Fruit fly (Drosophila melanogaster) whole organism, embryonic: ENCODE data around the gene fz.

Source experiments
- Aef1 ChIP-seq: fragments of 200-800 bp; sonication (Bioruptor generic); IDR thresholded peaks from 3 replicates; pipeline ENCODE4 v1.3.6; 2022; ENCODE audit warnings: missing biosample characterization, missing genetic modification characterization
- Asciz ChIP-seq: fragments of 200-800 bp; sonication (Bioruptor generic); optimal IDR thresholded peaks from 2 replicates; lab custom pipeline; 2017; ENCODE audit warnings: missing biosample characterization, mild to moderate bottlenecking, missing genetic modification characterization, missing genetic modification reagents
- CG10267 ChIP-seq: fragments of 200-800 bp; sonication (Bioruptor generic); optimal IDR thresholded peaks from 2 replicates; lab custom pipeline; 2018; ENCODE audit warnings: missing biosample characterization, mild to moderate bottlenecking, missing genetic modification characterization, moderate library complexity
- CG10654 ChIP-seq: fragments of 200-800 bp; sonication (Bioruptor generic); optimal IDR thresholded peaks from 2 replicates; lab custom pipeline; 2016; ENCODE audit warnings: missing biosample characterization, missing genetic modification characterization
- CG12155 ChIP-seq: fragments of 200-800 bp; sonication (Bioruptor generic); optimal IDR thresholded peaks from 3 replicates; lab custom pipeline; 2016; ENCODE audit warnings: missing biosample characterization, missing genetic modification characterization
- CG13775 ChIP-seq: fragments of 200-800 bp; sonication (Bioruptor generic); optimal IDR thresholded peaks from 3 replicates; lab custom pipeline; 2017; ENCODE audit warnings: missing biosample characterization, mild to moderate bottlenecking, missing genetic modification characterization
- CG13894 ChIP-seq: fragments of 200-800 bp; sonication (Bioruptor generic); optimal IDR thresholded peaks from 3 replicates; lab custom pipeline; 2018; ENCODE audit warnings: missing biosample characterization, mild to moderate bottlenecking, missing genetic modification characterization, moderate library complexity
- CG14014 ChIP-seq: fragments of 200-800 bp; sonication (Bioruptor generic); IDR thresholded peaks from 2 replicates; pipeline ENCODE4 v1.3.6; 2022; ENCODE audit warnings: missing biosample characterization, missing genetic modification characterization
- CG14050 ChIP-seq: fragments of 200-800 bp; sonication (Bioruptor generic); IDR thresholded peaks from 3 replicates; pipeline ENCODE4 v1.3.6; 2022; ENCODE audit warnings: missing biosample characterization, missing genetic modification characterization
- CG16779 ChIP-seq: fragments of 200-800 bp; sonication (Bioruptor generic); IDR thresholded peaks from 2 replicates; pipeline ENCODE4 v1.3.6; 2022; ENCODE audit warnings: missing biosample characterization, missing genetic modification characterization
- CG17361 ChIP-seq: fragments of 200-800 bp; sonication (Bioruptor generic); IDR thresholded peaks from 3 replicates; pipeline ENCODE4 v1.3.6; 2022; ENCODE audit warnings: missing biosample characterization, missing genetic modification characterization
- CG2678 ChIP-seq: fragments of 200-800 bp; sonication (Bioruptor generic); optimal IDR thresholded peaks from 3 replicates; lab custom pipeline; 2019; ENCODE audit warnings: missing biosample characterization, mild to moderate bottlenecking, missing genetic modification characterization, moderate library complexity
- CG31441 ChIP-seq: fragments of 200-800 bp; sonication (Bioruptor generic); IDR thresholded peaks from 2 replicates; pipeline ENCODE4 v1.3.6; 2022; ENCODE audit warnings: missing biosample characterization, missing genetic modification characterization
- CG3281 ChIP-seq: fragments of 200-800 bp; sonication (Bioruptor generic); optimal IDR thresholded peaks from 3 replicates; lab custom pipeline; 2017; ENCODE audit warnings: missing biosample characterization, mild to moderate bottlenecking, missing genetic modification characterization
- CG7556 ChIP-seq: fragments of 200-800 bp; sonication (Bioruptor generic); optimal IDR thresholded peaks from 2 replicates; lab custom pipeline; 2017; ENCODE audit warnings: missing biosample characterization, mild to moderate bottlenecking, missing genetic modification characterization
- CG7745 ChIP-seq: fragments of 200-800 bp; sonication (Bioruptor generic); optimal IDR thresholded peaks from 2 replicates; lab custom pipeline; 2018; ENCODE audit warnings: missing biosample characterization, mild to moderate bottlenecking, missing genetic modification characterization, moderate library complexity
- CG7928 ChIP-seq: fragments of 200-800 bp; sonication (Bioruptor generic); optimal IDR thresholded peaks from 2 replicates; lab custom pipeline; 2017; ENCODE audit warnings: missing biosample characterization, mild to moderate bottlenecking, missing genetic modification characterization
- CG7963 ChIP-seq: fragments of 200-800 bp; sonication (Bioruptor generic); IDR thresholded peaks from 3 replicates; pipeline ENCODE4 v1.3.6; 2022; ENCODE audit warnings: missing biosample characterization, missing genetic modification characterization; ENCODE audit not compliant: partially characterized antibody
- CG9215 ChIP-seq: fragments of 200-800 bp; sonication (Bioruptor generic); IDR thresholded peaks from 2 replicates; pipeline ENCODE4 v1.3.6; 2022; ENCODE audit warnings: missing biosample characterization, missing genetic modification characterization
- CG9932 ChIP-seq: fragments of 200-800 bp; sonication (Bioruptor generic); IDR thresholded peaks from 2 replicates; pipeline ENCODE4 v1.3.6; 2022; ENCODE audit warnings: missing biosample characterization, missing genetic modification characterization
- CTCF ChIP-seq: fragments of 200-800 bp; sonication (Bioruptor generic); optimal IDR thresholded peaks from 2 replicates; lab custom pipeline; 2017; ENCODE audit warnings: missing biosample characterization, mild to moderate bottlenecking, missing genetic modification characterization, moderate library complexity
- CoRest ChIP-seq: fragments of 200-800 bp; sonication (Bioruptor generic); optimal IDR thresholded peaks from 3 replicates; lab custom pipeline; 2018; ENCODE audit warnings: missing biosample characterization, mild to moderate bottlenecking, missing genetic modification characterization, moderate library complexity
- Doc3 ChIP-seq: fragments of 200-800 bp; sonication (Bioruptor generic); IDR thresholded peaks from 3 replicates; pipeline ENCODE4 v1.3.6; 2022; ENCODE audit warnings: missing biosample characterization, missing genetic modification characterization; ENCODE audit not compliant: partially characterized antibody
- Dp ChIP-seq: fragments of 200-800 bp; sonication (Bioruptor generic); optimal IDR thresholded peaks from 2 replicates; lab custom pipeline; 2018; ENCODE audit warnings: missing biosample characterization, mild to moderate bottlenecking, missing genetic modification characterization, moderate library complexity
- GATAe ChIP-seq: fragments of 200-800 bp; sonication (Bioruptor generic); conservative IDR thresholded peaks from 2 replicates; pipeline ENCODE4 v1.3.6; 2022; ENCODE audit warnings: missing biosample characterization, missing genetic modification characterization
- H2.0 ChIP-seq: fragments of 200-800 bp; sonication (Bioruptor generic); IDR thresholded peaks from 2 replicates; pipeline ENCODE4 v1.3.6; 2022; ENCODE audit warnings: missing biosample characterization, missing genetic modification characterization
- NC2α ChIP-seq: fragments of 200-800 bp; sonication (Bioruptor generic); optimal IDR thresholded peaks from 2 replicates; lab custom pipeline; 2016; ENCODE audit warnings: missing biosample characterization, missing genetic modification characterization
- NFAT ChIP-seq: fragments of 200-800 bp; sonication (Bioruptor generic); IDR thresholded peaks from 2 replicates; pipeline ENCODE4 v1.3.6; 2022; ENCODE audit warnings: missing biosample characterization, missing genetic modification characterization
- Neu2 ChIP-seq: fragments of 200-800 bp; sonication (Bioruptor generic); optimal IDR thresholded peaks from 3 replicates; lab custom pipeline; 2016; ENCODE audit warnings: missing biosample characterization, missing genetic modification characterization, borderline replicate concordance
- Trl ChIP-seq, 3 experiments: fragments of >200 bp in 2 of 3; fragments of 200-800 bp in 1 of 3; sonication (Bioruptor generic) in 1 of 3; optimal IDR thresholded peaks; 2 replicates in 1 of 3; 3 replicates in 2 of 3; lab custom pipeline; 2016 to 2017; ENCODE audit warnings: missing biosample characterization in 1 of 3, missing genetic modification characterization in 1 of 3
- Vsx1 ChIP-seq: fragments of 200-800 bp; sonication (Bioruptor generic); optimal IDR thresholded peaks from 2 replicates; lab custom pipeline; 2017; ENCODE audit warnings: missing biosample characterization, mild to moderate bottlenecking, missing genetic modification characterization, missing genetic modification reagents
- Xbp1 ChIP-seq: fragments of 200-800 bp; sonication (Bioruptor generic); optimal IDR thresholded peaks from 3 replicates; lab custom pipeline; 2016; ENCODE audit warnings: missing biosample characterization, mild to moderate bottlenecking, missing genetic modification characterization
- aop ChIP-seq: fragments of 200-800 bp; sonication (Bioruptor generic); IDR thresholded peaks from 2 replicates; pipeline ENCODE4 v1.3.6; 2022; ENCODE audit warnings: missing biosample characterization, missing genetic modification characterization
- cwo ChIP-seq: fragments of 200-800 bp; sonication (Bioruptor generic); optimal IDR thresholded peaks from 3 replicates; lab custom pipeline; 2017; ENCODE audit warnings: missing biosample characterization, missing genetic modification characterization, mild to moderate bottlenecking, moderate library complexity, missing genetic modification reagents
- en ChIP-seq: fragments of 200-800 bp; sonication (Bioruptor generic); optimal IDR thresholded peaks from 2 replicates; lab custom pipeline; 2016; ENCODE audit warnings: missing biosample characterization, missing genetic modification characterization
- ewg ChIP-seq: fragments of 200-800 bp; sonication (Bioruptor generic); optimal IDR thresholded peaks from 3 replicates; lab custom pipeline; 2017; ENCODE audit warnings: mild to moderate bottlenecking, missing biosample characterization, missing genetic modification reagents, missing genetic modification characterization
- fd102C ChIP-seq: fragments of 200-800 bp; sonication (Bioruptor generic); optimal IDR thresholded peaks from 2 replicates; lab custom pipeline; 2018; ENCODE audit warnings: missing biosample characterization, mild to moderate bottlenecking, missing genetic modification characterization, moderate library complexity
- grau ChIP-seq: fragments of 200-800 bp; optimal IDR thresholded peaks from 3 replicates; lab custom pipeline; 2019; ENCODE audit warnings: missing biosample characterization, mild to moderate bottlenecking, missing genetic modification characterization, moderate library complexity
- gt ChIP-seq: fragments of 200-800 bp; sonication (Bioruptor generic); IDR thresholded peaks from 2 replicates; pipeline ENCODE4 v1.3.6; 2022; ENCODE audit warnings: missing biosample characterization, missing genetic modification characterization
- ham ChIP-seq: fragments of 200-800 bp; sonication (Bioruptor generic); IDR thresholded peaks from 2 replicates; pipeline ENCODE4 v1.3.6; 2022; ENCODE audit warnings: missing biosample characterization, missing genetic modification characterization
- hth ChIP-seq: fragments of >200 bp; optimal IDR thresholded peaks from 2 replicates; lab custom pipeline; 2017; ENCODE audit warnings: inconsistent platforms
- insv ChIP-seq, 2 experiments: fragments of 200-800 bp; sonication (Bioruptor generic); optimal IDR thresholded peaks; 3 replicates each; lab custom pipeline; 2016 to 2018; ENCODE audit warnings: missing biosample characterization in 2 of 2, missing genetic modification characterization in 2 of 2
- lab ChIP-seq: fragments of 200-800 bp; sonication (Bioruptor generic); optimal IDR thresholded peaks from 3 replicates; lab custom pipeline; 2017; ENCODE audit warnings: missing biosample characterization, missing genetic modification characterization, mild to moderate bottlenecking, moderate library complexity, missing genetic modification reagents
- luna ChIP-seq: fragments of 200-800 bp; sonication (Bioruptor generic); optimal IDR thresholded peaks from 2 replicates; lab custom pipeline; 2016; ENCODE audit warnings: missing biosample characterization, missing genetic modification characterization
- p53 ChIP-seq: fragments of 200-800 bp; sonication (Bioruptor generic); optimal IDR thresholded peaks from 2 replicates; lab custom pipeline; 2016; ENCODE audit warnings: missing biosample characterization, missing genetic modification characterization
- pb ChIP-seq: fragments of 200-800 bp; sonication (Bioruptor generic); optimal IDR thresholded peaks from 3 replicates; lab custom pipeline; 2016; ENCODE audit warnings: missing biosample characterization, missing genetic modification characterization
- scrt ChIP-seq: fragments of 200-800 bp; sonication (Bioruptor generic); optimal IDR thresholded peaks from 2 replicates; lab custom pipeline; 2018; ENCODE audit warnings: missing biosample characterization, mild to moderate bottlenecking, missing genetic modification characterization, moderate library complexity
- seq ChIP-seq: fragments of 200-800 bp; sonication (Bioruptor generic); IDR thresholded peaks from 2 replicates; pipeline ENCODE4 v1.3.6; 2022; ENCODE audit warnings: missing biosample characterization, missing genetic modification characterization
- trh ChIP-seq: fragments of 200-800 bp; sonication (Bioruptor generic); optimal IDR thresholded peaks from 2 replicates; lab custom pipeline; 2016; ENCODE audit warnings: missing biosample characterization, missing genetic modification characterization
- twi ChIP-seq: fragments of 200-800 bp; optimal IDR thresholded peaks from 2 replicates; lab custom pipeline; 2019; ENCODE audit warnings: missing biosample characterization, mild to moderate bottlenecking, missing genetic modification characterization, moderate library complexity
- tx ChIP-seq: fragments of 200-800 bp; sonication (Bioruptor generic); optimal IDR thresholded peaks from 2 replicates; lab custom pipeline; 2016; ENCODE audit warnings: missing biosample characterization, missing genetic modification characterization
- unpg ChIP-seq: fragments of 200-800 bp; sonication (Bioruptor generic); optimal IDR thresholded peaks from 3 replicates; lab custom pipeline; 2018; ENCODE audit warnings: missing biosample characterization, mild to moderate bottlenecking, missing genetic modification characterization, moderate library complexity
- yki ChIP-seq: fragments of >200 bp; optimal IDR thresholded peaks from 3 replicates; lab custom pipeline; 2018

Gene fz

dm6 chr3L:14325285-14325684 lies 51.1 kb downstream of the fz start (continued):
- TF ChIP-seq CG2678 (tag; lab: Kevin White, UChicago) (peak; percentile 77), ham (GFP tag; lab: Robert Waterston, UW) (no peak), Trl (optimal IDR thresholded peaks at IDR 0.05; lab: Kevin White, UChicago) (no peak), Trl (GFP tag; optimal IDR thresholded peaks at IDR 0.05; lab: Kevin White, UChicago) (no peak), lab (GFP tag; lab: Kevin White, UChicago) (peak; percentile 50), insv (GFP tag; optimal IDR thresholded peaks at IDR 0.05; lab: Kevin White, UChicago) (no peak), CG7556 (peak; percentile 72), CG9932 (no peak), gt (GFP tag; lab: Robert Waterston, UW) (no peak), CG7963 (GFP tag; lab: Robert Waterston, UW) (no peak), H2.0 (GFP tag; lab: Robert Waterston, UW) (no peak), Neu2 (GFP tag; lab: Kevin White, UChicago) (no peak), yki (lab: Kevin White, UChicago) (no peak), ewg (GFP tag; lab: Kevin White, UChicago) (peak; percentile 33), CG13775 (GFP tag; lab: Kevin White, UChicago) (peak; percentile 51), scrt (GFP tag; lab: Kevin White, UChicago) (peak; percentile 27), CG10654 (peak; percentile 21), unpg (peak; percentile 66), CG14014 (no peak), luna (GFP tag; lab: Kevin White, UChicago) (no peak), p53 (no peak), cwo (GFP tag; lab: Kevin White, UChicago) (peak; percentile 1), Asciz (GFP tag; lab: Kevin White, UChicago) (peak; percentile 64), CG3281 (GFP tag; lab: Kevin White, UChicago) (peak; percentile 31), CG31441 (GFP tag; lab: Robert Waterston, UW) (peak; percentile 83), CG7928 (no peak), CG9215 (GFP tag; lab: Robert Waterston, UW) (no peak), NFAT (GFP tag; lab: Robert Waterston, UW) (no peak), trh (no peak), CG16779 (GFP tag; lab: Robert Waterston, UW) (no peak), Vsx1 (GFP tag; lab: Kevin White, UChicago) (peak; percentile 45), CG12155 (peak; percentile 5), fd102C (no peak), grau (tag; lab: Kevin White, UChicago) (peak; percentile 68), Dp (no peak), pb (no peak), CG13894 (tag; lab: Kevin White, UChicago) (no peak), CTCF (GFP tag; lab: Kevin White, UChicago) (no peak), en (GFP tag; lab: Kevin White, UChicago) (no peak), CG10267 (peak; percentile 60), seq (GFP tag; lab: Robert Waterston, UW) (no peak), twi (no peak), CG14050 (no peak), Doc3 (no peak), NC2α (GFP tag; lab: Kevin White, UChicago) (no peak), aop (GFP tag; lab: Robert Waterston, UW) (no peak), CoRest (tag; lab: Kevin White, UChicago) (peak; percentile 71), hth (lab: Kevin White, UChicago) (no peak), GATAe (GFP tag; lab: Robert Waterston, UW) (no peak), CG7745 (tag; lab: Kevin White, UChicago) (no peak), CG17361 (GFP tag; lab: Robert Waterston, UW) (peak; percentile 76), Xbp1 (GFP tag; lab: Kevin White, UChicago) (peak; percentile 61), tx (GFP tag; lab: Kevin White, UChicago) (no peak), Aef1 (GFP tag; lab: Robert Waterston, UW) (no peak)
